Fruit fly (Drosophila melanogaster): ENCODE data around the gene qua.

- TF ChIP-seq Pif1B (GFP tag; optimal IDR thresholded peaks at IDR 0.05) (peak; percentile 58), Pif1A (GFP tag; optimal IDR thresholded peaks at IDR 0.05) (peak; percentile 59), CG34367 (tag; optimal IDR thresholded peaks at IDR 0.05) (peak; percentile 36), CG8159 (tag; optimal IDR thresholded peaks at IDR 0.05) (peak; percentile 80), CG17806 (tag; optimal IDR thresholded peaks at IDR 0.05) (peak; percentile 74), Ets98B (GFP tag; IDR thresholded peaks at IDR 0.05) (no peak; the same call in 1 of the 2 replicates), EcR (GFP tag; optimal IDR thresholded peaks at IDR 0.05) (no peak), CG15710 (tag; optimal IDR thresholded peaks at IDR 0.05) (peak; percentile 63), CG14655 (GFP tag; optimal IDR thresholded peaks at IDR 0.05) (peak; percentile 69)
Observed at dm6 chr2L:17450505-17451415, 46.2 kb downstream of the qua start.

All from whole organism, pupa.